Fruit fly (Drosophila melanogaster) whole organism, embryonic: ENCODE measurements around the gene IFT54.

Experiments
- CG10209 ChIP-seq: fragments of 200-800 bp; sonication (Bioruptor generic); optimal IDR thresholded peaks from 3 replicates; lab custom pipeline; 2017; ENCODE audit warnings: missing biosample characterization, mild to moderate bottlenecking, missing genetic modification characterization, missing genetic modification reagents
- CG10274 ChIP-seq: fragments of 200-800 bp; sonication (Bioruptor generic); optimal IDR thresholded peaks from 3 replicates; lab custom pipeline; 2017; ENCODE audit warnings: missing biosample characterization, mild to moderate bottlenecking, missing genetic modification characterization
- CG10654 ChIP-seq: fragments of 200-800 bp; sonication (Bioruptor generic); optimal IDR thresholded peaks from 2 replicates; lab custom pipeline; 2016; ENCODE audit warnings: missing biosample characterization, missing genetic modification characterization
- CG10979 ChIP-seq: fragments of 200-800 bp; sonication (Bioruptor generic); optimal IDR thresholded peaks from 2 replicates; lab custom pipeline; 2018; ENCODE audit warnings: missing biosample characterization, mild to moderate bottlenecking, missing genetic modification characterization, moderate library complexity
- CG12299 ChIP-seq: fragments of 200-800 bp; sonication (Bioruptor generic); optimal IDR thresholded peaks from 2 replicates; lab custom pipeline; 2018; ENCODE audit warnings: missing biosample characterization, mild to moderate bottlenecking, missing genetic modification characterization
- CG12391 ChIP-seq: fragments of 200-800 bp; sonication (Bioruptor generic); optimal IDR thresholded peaks from 3 replicates; lab custom pipeline; 2018; ENCODE audit warnings: missing biosample characterization, mild to moderate bottlenecking, missing genetic modification characterization, moderate library complexity
- CG12942 ChIP-seq: fragments of 200-800 bp; sonication (Bioruptor generic); optimal IDR thresholded peaks from 3 replicates; lab custom pipeline; 2016; ENCODE audit warnings: missing biosample characterization, missing genetic modification characterization
- CG13296 ChIP-seq: fragments of 200-800 bp; sonication (Bioruptor generic); optimal IDR thresholded peaks from 3 replicates; lab custom pipeline; 2018; ENCODE audit warnings: missing biosample characterization, mild to moderate bottlenecking, missing genetic modification characterization
- CG13424 ChIP-seq: fragments of 200-800 bp; sonication (Bioruptor generic); optimal IDR thresholded peaks from 2 replicates; lab custom pipeline; 2019; ENCODE audit warnings: missing biosample characterization, mild to moderate bottlenecking, missing genetic modification characterization, moderate library complexity
- CG1647 ChIP-seq: fragments of 200-800 bp; sonication (Bioruptor generic); optimal IDR thresholded peaks from 3 replicates; lab custom pipeline; 2016; ENCODE audit warnings: missing biosample characterization, missing genetic modification characterization
- CG17186 ChIP-seq: fragments of 200-800 bp; sonication (Bioruptor generic); optimal IDR thresholded peaks from 3 replicates; lab custom pipeline; 2017; ENCODE audit warnings: missing biosample characterization, missing genetic modification reagents, missing genetic modification characterization
- CG18476 ChIP-seq: fragments of 200-800 bp; sonication (Bioruptor generic); optimal IDR thresholded peaks from 2 replicates; lab custom pipeline; 2016; ENCODE audit warnings: missing biosample characterization, mild to moderate bottlenecking, missing genetic modification characterization
- CG30403 ChIP-seq: fragments of 200-800 bp; sonication (Bioruptor generic); optimal IDR thresholded peaks from 3 replicates; lab custom pipeline; 2016; ENCODE audit warnings: missing biosample characterization, missing genetic modification characterization
- CG34422 ChIP-seq: fragments of 200-800 bp; sonication (Bioruptor generic); IDR thresholded peaks from 3 replicates; pipeline ENCODE4 v1.3.6; 2022; ENCODE audit warnings: missing biosample characterization, missing genetic modification characterization
- CG4707 ChIP-seq: fragments of 200-800 bp; sonication (Bioruptor generic); optimal IDR thresholded peaks from 2 replicates; lab custom pipeline; 2018; ENCODE audit warnings: missing biosample characterization, mild to moderate bottlenecking, missing genetic modification characterization, moderate library complexity
- CG5180 ChIP-seq: fragments of 200-800 bp; sonication (Bioruptor generic); optimal IDR thresholded peaks from 3 replicates; lab custom pipeline; 2017; ENCODE audit warnings: missing biosample characterization, missing genetic modification characterization, mild to moderate bottlenecking, moderate library complexity, missing genetic modification reagents
- CG7556 ChIP-seq: fragments of 200-800 bp; sonication (Bioruptor generic); optimal IDR thresholded peaks from 2 replicates; lab custom pipeline; 2017; ENCODE audit warnings: missing biosample characterization, mild to moderate bottlenecking, missing genetic modification characterization
- CG7839 ChIP-seq: fragments of 200-800 bp; sonication (Bioruptor generic); optimal IDR thresholded peaks from 3 replicates; lab custom pipeline; 2018; ENCODE audit warnings: missing biosample characterization, mild to moderate bottlenecking, missing genetic modification characterization, moderate library complexity
- CG8924 ChIP-seq: fragments of 200-800 bp; optimal IDR thresholded peaks from 3 replicates; lab custom pipeline; 2019; ENCODE audit warnings: missing biosample characterization, mild to moderate bottlenecking, missing genetic modification characterization, moderate library complexity
- CG9876 ChIP-seq: fragments of 200-800 bp; sonication (Bioruptor generic); optimal IDR thresholded peaks from 2 replicates; lab custom pipeline; 2016; ENCODE audit warnings: missing biosample characterization, missing genetic modification characterization
- Doc3 ChIP-seq: fragments of 200-800 bp; sonication (Bioruptor generic); IDR thresholded peaks from 3 replicates; pipeline ENCODE4 v1.3.6; 2022; ENCODE audit warnings: missing biosample characterization, missing genetic modification characterization; ENCODE audit not compliant: partially characterized antibody
- Drgx ChIP-seq: fragments of 200-800 bp; sonication (Bioruptor generic); IDR thresholded peaks from 2 replicates; pipeline ENCODE4 v1.3.6; 2022; ENCODE audit warnings: missing biosample characterization, missing genetic modification characterization
- Eip74EF ChIP-seq, 2 experiments: fragments of 200-800 bp in 1 of 2; fragments of >200 bp in 1 of 2; sonication (Bioruptor generic) in 1 of 2; optimal IDR thresholded peaks; 2 replicates each; lab custom pipeline; 2017 to 2019; ENCODE audit warnings: missing biosample characterization in 2 of 2, missing genetic modification characterization in 2 of 2, mild to moderate bottlenecking in 1 of 2, moderate library complexity in 1 of 2
- Fer2 ChIP-seq: fragments of 200-800 bp; sonication (Bioruptor generic); optimal IDR thresholded peaks from 2 replicates; lab custom pipeline; 2018; ENCODE audit warnings: missing biosample characterization, mild to moderate bottlenecking, missing genetic modification characterization, moderate library complexity
- Hey ChIP-seq: fragments of 200-800 bp; sonication (Bioruptor generic); optimal IDR thresholded peaks from 3 replicates; lab custom pipeline; 2018; ENCODE audit warnings: missing biosample characterization, mild to moderate bottlenecking, missing genetic modification characterization
- PHDP ChIP-seq: fragments of 200-800 bp; sonication (Bioruptor generic); optimal IDR thresholded peaks from 3 replicates; lab custom pipeline; 2018; ENCODE audit warnings: missing biosample characterization, mild to moderate bottlenecking, missing genetic modification characterization, moderate library complexity
- Ravus ChIP-seq: fragments of 200-800 bp; sonication (Bioruptor generic); IDR thresholded peaks from 2 replicates; pipeline ENCODE4 v1.3.6; 2022; ENCODE audit warnings: missing biosample characterization, missing genetic modification characterization
- Rx ChIP-seq: fragments of 200-800 bp; sonication (Bioruptor generic); IDR thresholded peaks from 2 replicates; pipeline ENCODE4 v1.3.6; 2022; ENCODE audit warnings: missing biosample characterization, missing genetic modification characterization
- TFAM ChIP-seq: fragments of 200-800 bp; sonication (Bioruptor generic); optimal IDR thresholded peaks from 2 replicates; lab custom pipeline; 2017; ENCODE audit warnings: missing biosample characterization, missing genetic modification characterization, inconsistent platforms
- bbx ChIP-seq: fragments of 200-800 bp; sonication (Bioruptor generic); IDR thresholded peaks from 2 replicates; pipeline ENCODE4 v1.3.6; 2022; ENCODE audit warnings: missing biosample characterization, missing genetic modification characterization; ENCODE audit not compliant: partially characterized antibody
- corto ChIP-seq: fragments of 200-800 bp; sonication (Bioruptor generic); optimal IDR thresholded peaks from 2 replicates; lab custom pipeline; 2016; ENCODE audit warnings: missing biosample characterization, mild to moderate bottlenecking, missing genetic modification characterization, moderate library complexity
- dysf ChIP-seq: fragments of 200-800 bp; sonication (Bioruptor generic); IDR thresholded peaks from 3 replicates; pipeline ENCODE4 v1.3.6; 2022; ENCODE audit warnings: missing biosample characterization, missing genetic modification characterization
- gem ChIP-seq: fragments of 200-800 bp; sonication (Bioruptor generic); optimal IDR thresholded peaks from 2 replicates; lab custom pipeline; 2019; ENCODE audit warnings: missing biosample characterization, mild to moderate bottlenecking, missing genetic modification characterization, moderate library complexity
- grau ChIP-seq: fragments of 200-800 bp; optimal IDR thresholded peaks from 3 replicates; lab custom pipeline; 2019; ENCODE audit warnings: missing biosample characterization, mild to moderate bottlenecking, missing genetic modification characterization, moderate library complexity
- hkb ChIP-seq, 2 experiments: fragments of 200-800 bp in 1 of 2; fragments of >200 bp in 1 of 2; sonication (Bioruptor generic) in 1 of 2; IDR thresholded peaks in 1 of 2; optimal IDR thresholded peaks in 1 of 2; 2 replicates each; pipeline versions ENCODE4 v1.3.6 to Lab custom; 2017 to 2022; ENCODE audit warnings: missing biosample characterization in 1 of 2, missing genetic modification characterization in 1 of 2
- ind ChIP-seq: fragments of 200-800 bp; sonication (Bioruptor generic); optimal IDR thresholded peaks from 3 replicates; lab custom pipeline; 2016; ENCODE audit warnings: missing biosample characterization, missing genetic modification characterization
- kah ChIP-seq: fragments of 200-800 bp; sonication (Bioruptor generic); optimal IDR thresholded peaks from 2 replicates; lab custom pipeline; 2018; ENCODE audit warnings: missing biosample characterization, mild to moderate bottlenecking, missing genetic modification characterization
- lab ChIP-seq: fragments of 200-800 bp; sonication (Bioruptor generic); optimal IDR thresholded peaks from 3 replicates; lab custom pipeline; 2017; ENCODE audit warnings: missing biosample characterization, missing genetic modification characterization, mild to moderate bottlenecking, moderate library complexity, missing genetic modification reagents
- lmd ChIP-seq: fragments of 200-800 bp; sonication (Bioruptor generic); IDR thresholded peaks from 2 replicates; pipeline ENCODE4 v1.3.6; 2022; ENCODE audit warnings: missing biosample characterization, missing genetic modification characterization
- odd ChIP-seq: fragments of 200-800 bp; sonication (Bioruptor generic); optimal IDR thresholded peaks from 2 replicates; lab custom pipeline; 2017; ENCODE audit warnings: missing biosample characterization, mild to moderate bottlenecking, missing genetic modification characterization
- row ChIP-seq: fragments of 200-800 bp; sonication (Bioruptor generic); IDR thresholded peaks from 3 replicates; pipeline ENCODE4 v1.3.6; 2022; ENCODE audit warnings: missing biosample characterization, missing genetic modification characterization
- shn ChIP-seq: fragments of 200-800 bp; sonication (Bioruptor generic); optimal IDR thresholded peaks from 3 replicates; lab custom pipeline; 2016; ENCODE audit warnings: missing biosample characterization, missing genetic modification characterization
- tio ChIP-seq: fragments of 200-800 bp; sonication (Bioruptor generic); optimal IDR thresholded peaks from 2 replicates; lab custom pipeline; 2017; ENCODE audit warnings: missing biosample characterization, missing genetic modification characterization, inconsistent platforms
- tna ChIP-seq: fragments of 200-800 bp; sonication (Bioruptor generic); IDR thresholded peaks from 2 replicates; pipeline ENCODE4 v1.3.6; 2022; ENCODE audit warnings: missing biosample characterization, missing genetic modification characterization; ENCODE audit not compliant: partially characterized antibody
- vnd ChIP-seq: fragments of 200-800 bp; sonication (Bioruptor generic); IDR thresholded peaks from 3 replicates; pipeline ENCODE4 v1.3.6; 2022; ENCODE audit warnings: missing biosample characterization, missing genetic modification characterization; ENCODE audit not compliant: partially characterized antibody
- zfh1 ChIP-seq: fragments of 200-800 bp; sonication (Bioruptor generic); IDR thresholded peaks from 3 replicates; pipeline ENCODE4 v1.3.6; 2022; ENCODE audit warnings: missing biosample characterization, missing genetic modification characterization

The IFT54 gene

DNA sequence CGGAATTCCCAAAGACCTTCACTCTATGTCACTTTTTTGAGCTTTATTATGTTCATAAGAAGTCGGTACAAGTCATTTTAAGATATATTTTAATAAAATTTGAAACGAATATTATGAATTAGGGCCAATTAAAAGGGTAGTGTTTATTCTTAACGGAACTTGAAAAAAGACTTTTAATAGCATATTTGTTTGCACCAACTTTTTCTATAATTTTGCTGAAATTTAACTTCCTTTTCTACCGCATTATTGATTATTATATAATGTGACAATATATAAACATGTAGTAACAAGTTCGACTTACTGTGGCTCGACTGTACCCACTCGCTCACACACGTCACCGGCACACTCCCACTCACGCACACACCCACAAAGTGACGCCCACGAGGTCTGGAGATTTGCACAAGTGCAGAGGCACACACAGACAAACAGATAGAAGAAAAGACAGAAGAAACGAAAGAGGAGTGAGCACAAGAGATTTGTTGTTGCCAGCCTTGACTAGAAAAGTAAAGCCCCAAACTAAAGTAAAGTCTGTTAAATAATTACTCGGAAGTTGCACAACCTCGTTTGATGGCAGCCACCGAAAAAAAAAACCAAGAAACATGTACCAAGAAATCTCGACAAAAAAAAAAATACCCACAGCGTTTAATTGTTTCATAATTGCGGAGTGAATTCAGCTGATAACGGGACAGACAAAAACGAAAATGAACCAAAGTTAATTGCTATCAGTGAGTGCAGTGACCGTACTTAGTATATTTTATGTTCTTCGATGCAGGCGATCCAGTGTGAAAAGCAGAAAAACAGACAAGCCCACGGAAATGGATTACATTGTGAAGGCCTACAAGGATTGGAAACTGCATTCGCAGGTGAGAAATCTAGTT lies 12.0 kb upstream of the IFT54 start (continued):
- no peak for TF ChIP-seq Doc3 (GFP tag; lab: Robert Waterston, UW)
- TF ChIP-seq CG12942 = no peak
- no peak for TF ChIP-seq CG18476 (GFP tag; lab: Kevin White, UChicago)
- no peak for TF ChIP-seq bbx (GFP tag; lab: Robert Waterston, UW)
- no peak for TF ChIP-seq kah (GFP tag; lab: Kevin White, UChicago)
- TF ChIP-seq CG10654 (GFP tag; lab: Kevin White, UChicago) = no peak
- TF ChIP-seq ind (GFP tag; lab: Kevin White, UChicago) = peak; percentile 9
- TF ChIP-seq PHDP (tag; lab: Kevin White, UChicago) = peak; percentile 7
- TF ChIP-seq tio (GFP tag; lab: Kevin White, UChicago) = no peak
- no peak for TF ChIP-seq vnd
- no peak for TF ChIP-seq CG4707 (GFP tag; lab: Kevin White, UChicago)
- no peak for TF ChIP-seq CG12299 (tag; lab: Kevin White, UChicago)
- TF ChIP-seq CG34422 (GFP tag; lab: Robert Waterston, UW) = no peak
- no peak for TF ChIP-seq Ravus (GFP tag; lab: Robert Waterston, UW)
- TF ChIP-seq TFAM = no peak
- no peak for TF ChIP-seq Hey (tag; lab: Kevin White, UChicago)
- TF ChIP-seq odd (GFP tag; lab: Kevin White, UChicago) = peak; percentile 4

DNA sequence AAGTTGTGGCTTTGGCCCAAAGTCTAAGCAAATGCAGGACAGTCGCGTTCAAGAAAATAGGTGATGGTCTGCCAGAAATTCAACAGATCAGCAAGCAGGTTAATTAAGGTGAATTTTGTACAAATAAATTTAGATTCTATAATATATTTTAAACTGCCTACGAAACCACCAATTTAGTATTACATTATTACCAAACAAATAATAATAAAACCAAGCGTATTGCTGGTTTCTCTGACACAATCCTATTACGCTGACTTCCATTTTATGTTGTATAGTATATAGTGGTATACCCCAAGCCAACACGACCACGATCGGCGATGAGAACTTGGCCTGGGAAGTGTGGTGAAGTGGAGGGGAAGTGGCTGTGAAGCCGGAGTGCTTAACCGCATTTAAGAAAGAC lies 10.8 kb upstream of the IFT54 start:
- TF ChIP-seq corto = peak; percentile 45
- peak; percentile 5 for TF ChIP-seq CG8924 (tag; lab: Kevin White, UChicago)
- peak; percentile 81 for TF ChIP-seq Drgx (GFP tag; lab: Robert Waterston, UW)
- TF ChIP-seq Fer2 = no peak
- peak; percentile 17 for TF ChIP-seq CG13424 (tag; lab: Kevin White, UChicago)
- peak; percentile 34; the same call in 1 of the 3 replicates for TF ChIP-seq dysf
- no peak for TF ChIP-seq CG10274 (GFP tag; lab: Kevin White, UChicago)
- peak; percentile 26 for TF ChIP-seq CG7839
- TF ChIP-seq CG10979 (tag; lab: Kevin White, UChicago) = peak; percentile 16
- TF ChIP-seq zfh1 (GFP tag; lab: Robert Waterston, UW) = 0 out of 3 replicates have a peak, but pooled peaks have one; percentile 13
- peak; percentile 16 for TF ChIP-seq lab (GFP tag; lab: Kevin White, UChicago)
- peak; percentile 8 for TF ChIP-seq CG13296 (GFP tag; lab: Kevin White, UChicago)
- TF ChIP-seq row (GFP tag; lab: Robert Waterston, UW) = peak; percentile 48; the same call in 2 of the 3 replicates
- TF ChIP-seq CG5180 = peak; percentile 6
- TF ChIP-seq CG7556 (GFP tag; lab: Kevin White, UChicago) = no peak
- peak; percentile 3; the same call in 1 of the 2 replicates for TF ChIP-seq Rx (GFP tag; lab: Robert Waterston, UW)
- peak; percentile 16 for TF ChIP-seq CG12391 (tag; lab: Kevin White, UChicago)
- TF ChIP-seq grau (tag; lab: Kevin White, UChicago) = peak; percentile 32
- peak; percentile 22; the same call in 1 of the 2 replicates for TF ChIP-seq lmd (GFP tag; lab: Robert Waterston, UW)
- TF ChIP-seq CG30403 (GFP tag; lab: Kevin White, UChicago) = peak; percentile 7
- no peak for TF ChIP-seq tna (GFP tag; lab: Robert Waterston, UW)
- TF ChIP-seq tio (GFP tag; lab: Kevin White, UChicago) = no peak
- no peak for TF ChIP-seq hkb (optimal IDR thresholded peaks at IDR 0.05; lab: Kevin White, UChicago)
- 0 out of 2 replicates have a peak, but pooled peaks have one; percentile 39 for TF ChIP-seq hkb (GFP tag; IDR thresholded peaks at IDR 0.05; lab: Robert Waterston, UW)
- no peak for TF ChIP-seq CG1647 (GFP tag; lab: Kevin White, UChicago)
- peak; percentile 14 for TF ChIP-seq CG10209
- TF ChIP-seq CG9876 = no peak
- no peak for TF ChIP-seq CG17186 (GFP tag; lab: Kevin White, UChicago)
- no peak for TF ChIP-seq shn (GFP tag; lab: Kevin White, UChicago)
- peak; percentile 26 for TF ChIP-seq gem (tag; lab: Kevin White, UChicago)
- TF ChIP-seq Eip74EF (GFP tag; optimal IDR thresholded peaks at IDR 0.05; lab: Kevin White, UChicago) = peak in 1 of 2 experiments; percentile 22
